Worm (Caenorhabditis elegans): ENCODE results near the gene ztf-9.

The ztf-9 gene

ce11 chrV:9677977-9678376 is 14.0 kb downstream of the ztf-9 start, which contains the start of gene cthd-1:
TSS of gene cthd-1 (plus strand) at chrV:9678277.
- TF ChIP-seq aly-2 (tag; optimal IDR thresholded peaks at IDR 0.05): no peak
- no peak for TF ChIP-seq grh-1 (GFP tag; IDR thresholded peaks at IDR 0.05)
- TF ChIP-seq swsn-7 (tag; optimal IDR thresholded peaks at IDR 0.05): no peak
- no peak for TF ChIP-seq ama-1 (optimal IDR thresholded peaks at IDR 0.05)
- TF ChIP-seq nhr-237 (tag; optimal IDR thresholded peaks at IDR 0.05): no peak
- TF ChIP-seq lin-39 (tag; optimal IDR thresholded peaks at IDR 0.05): no peak
- no peak for TF ChIP-seq nhr-77 (tag; optimal IDR thresholded peaks at IDR 0.05)
- no peak for TF ChIP-seq ztf-4 (tag; optimal IDR thresholded peaks at IDR 0.05)
- TF ChIP-seq nhr-71 (tag; optimal IDR thresholded peaks at IDR 0.05): no peak
- no peak for TF ChIP-seq unc-30 (tag; optimal IDR thresholded peaks at IDR 0.05)
- no peak for TF ChIP-seq nhr-28 (tag; optimal IDR thresholded peaks at IDR 0.05)
- TF ChIP-seq F16B12.6 (tag; optimal IDR thresholded peaks at IDR 0.05): no peak
- no peak for TF ChIP-seq hpl-2 (GFP tag; optimal IDR thresholded peaks at IDR 0.05)
- no peak for TF ChIP-seq dpl-1 (GFP tag; optimal IDR thresholded peaks at IDR 0.05)

DNA sequence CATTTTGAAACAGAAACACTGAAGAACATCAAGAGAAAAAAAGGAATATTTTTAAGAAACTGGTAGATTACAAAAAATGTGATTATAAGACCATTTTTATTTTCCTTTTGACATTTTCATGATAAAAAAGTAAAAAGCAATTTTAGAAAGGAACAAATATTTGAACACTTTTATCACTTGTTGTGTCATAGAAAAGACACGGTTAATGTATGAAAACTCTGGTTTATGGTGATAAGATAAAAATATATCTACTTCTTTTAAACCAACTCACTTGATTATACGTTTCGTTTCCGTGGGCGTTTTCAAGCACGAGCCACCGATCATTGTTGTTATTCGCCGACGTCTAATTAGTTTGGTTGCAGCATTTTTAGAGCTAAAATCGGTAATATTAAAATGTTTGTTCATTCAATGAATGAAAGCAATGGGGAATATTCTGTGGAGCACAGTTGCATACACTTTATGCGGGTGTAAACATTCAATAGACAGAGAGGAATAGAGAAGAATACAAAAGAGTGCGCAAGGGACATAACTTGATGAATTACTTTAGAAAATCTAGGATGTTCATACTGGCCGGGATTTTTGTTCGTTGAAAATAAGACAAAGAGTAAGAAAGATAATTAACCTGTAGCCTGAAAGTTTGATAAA is 18.6 kb downstream of the ztf-9 start, which contains the start of gene sulp-8:
Gene sulp-8 (minus strand): TSS at position 469 of the 645 bp plus-strand sequence.
- TF ChIP-seq mef-2 (tag; optimal IDR thresholded peaks at IDR 0.05) (no peak), lin-35 (GFP tag; optimal IDR thresholded peaks at IDR 0.05) (peak in 1 of 2 experiments; percentile 13), dpl-1 (GFP tag; optimal IDR thresholded peaks at IDR 0.05) (peak in 1 of 3 experiments; percentile 12), elt-2 (tag; optimal IDR thresholded peaks at IDR 0.05) (peak; percentile 33)

- TF ChIP-seq elt-2 (tag; optimal IDR thresholded peaks at IDR 0.05) (peak; percentile 49), lin-13 (GFP tag; optimal IDR thresholded peaks at IDR 0.05) (no peak)
Measured at ce11 chrV:9672495-9672894, 19.5 kb downstream of the ztf-9 start.

DNA sequence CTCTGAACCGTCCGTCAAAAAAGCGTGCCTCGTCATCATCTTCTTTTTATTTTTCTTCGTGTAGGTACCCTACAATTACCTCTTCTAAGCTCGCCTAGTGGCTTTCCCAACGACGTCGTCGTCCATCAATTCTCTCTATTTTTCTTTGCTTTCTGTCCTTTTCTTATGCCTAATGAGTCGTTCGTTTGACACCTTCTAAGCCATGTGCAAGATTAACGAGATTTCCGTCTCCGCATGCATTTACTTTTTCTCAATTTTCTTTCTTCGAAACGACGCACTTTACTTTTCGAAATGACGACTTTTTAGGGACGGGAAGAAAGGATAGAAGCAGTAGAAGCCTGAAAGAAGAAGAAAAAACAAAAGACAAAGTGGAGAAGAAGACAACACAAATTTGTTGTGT is 25.6 kb downstream of the ztf-9 start, which contains the start of gene ZK287.1:
Gene ZK287.1 (plus strand): TSS at position 301 of the 400 bp plus-strand sequence.
- no peak for TF ChIP-seq tbx-2 (tag; optimal IDR thresholded peaks at IDR 0.05)
- peak; percentile 49 for TF ChIP-seq lin-14 (GFP tag; optimal IDR thresholded peaks at IDR 0.05)

ce11 chrV:9664620-9665019 is 27.3 kb downstream of the ztf-9 start:
- TF ChIP-seq tbx-2 (tag; optimal IDR thresholded peaks at IDR 0.05) (peak; percentile 38), swsn-7 (tag; optimal IDR thresholded peaks at IDR 0.05) (peak; percentile 18), snu-23 (GFP tag; optimal IDR thresholded peaks at IDR 0.05) (peak; percentile 13), elt-3 (tag; optimal IDR thresholded peaks at IDR 0.05) (no peak), lin-35 (GFP tag; optimal IDR thresholded peaks at IDR 0.05) (peak in 1 of 2 experiments; percentile 38), nhr-84 (tag; optimal IDR thresholded peaks at IDR 0.05) (no peak), fkh-8 (tag; optimal IDR thresholded peaks at IDR 0.05) (peak; percentile 71), pax-3 (tag; optimal IDR thresholded peaks at IDR 0.05) (no peak), nhr-90 (tag; optimal IDR thresholded peaks at IDR 0.05; ENCODE audit: poor library complexity) (no peak), efl-1 (optimal IDR thresholded peaks at IDR 0.05) (peak; percentile 9 to 19), efl-1 (GFP tag; optimal IDR thresholded peaks at IDR 0.05 in 1 of 2) (no peak), nhr-71 (tag; optimal IDR thresholded peaks at IDR 0.05) (peak; percentile 23), dpl-1 (GFP tag; optimal IDR thresholded peaks at IDR 0.05) (peak in 1 of 3 experiments; percentile 4), lsy-2 (tag; optimal IDR thresholded peaks at IDR 0.05) (peak in 1 of 2 experiments; percentile 43), fkh-10 (GFP tag; optimal IDR thresholded peaks at IDR 0.05) (peak; percentile 68), lin-14 (GFP tag; optimal IDR thresholded peaks at IDR 0.05) (peak; percentile 84), nhr-12 (tag; optimal IDR thresholded peaks at IDR 0.05) (no peak), ceh-82 (tag; optimal IDR thresholded peaks at IDR 0.05) (peak in 2 of 3 experiments; percentile 36 to 64), sox-4 (tag; optimal IDR thresholded peaks at IDR 0.05) (no peak), unc-98 (GFP tag; IDR thresholded peaks at IDR 0.05) (no peak), grh-1 (GFP tag; IDR thresholded peaks at IDR 0.05) (no peak)

Data from whole organism, L1 larva.